Worm (Caenorhabditis elegans) whole organism, late embryonic: ENCODE data around the gene fmo-4.

Source experiments
- F13H6.1 ChIP-seq: sonication (generic microtip); optimal IDR thresholded peaks from 2 replicates; lab custom pipeline; 2016; ENCODE audit warnings: missing genetic modification characterization, missing compliant biosample characterization
- K02D7.2 ChIP-seq: sonication (generic microtip); optimal IDR thresholded peaks from 2 replicates; lab custom pipeline; 2017; ENCODE audit warnings: mild to moderate bottlenecking, missing genetic modification characterization, missing compliant biosample characterization
- K09A11.1 ChIP-seq: sonication (generic microtip); optimal IDR thresholded peaks from 2 replicates; lab custom pipeline; 2017; ENCODE audit warnings: antibody characterized with exemption, mild to moderate bottlenecking, missing genetic modification characterization, missing compliant biosample characterization; ENCODE audit not compliant: insufficient read depth
- T23F11.4 ChIP-seq: fragments of 200-800 bp; sonication (Bioruptor generic); optimal IDR thresholded peaks from 2 replicates; lab custom pipeline; 2018; ENCODE audit warnings: mild to moderate bottlenecking, missing genetic modification characterization, missing compliant biosample characterization
- Y22D7AL.16 ChIP-seq: sonication (generic microtip); optimal IDR thresholded peaks from 2 replicates; lab custom pipeline; 2016; ENCODE audit warnings: missing genetic modification characterization, missing compliant biosample characterization
- ahr-1 ChIP-seq: sonication (generic microtip); optimal IDR thresholded peaks from 2 replicates; lab custom pipeline; 2016; ENCODE audit warnings: missing genetic modification characterization, missing compliant biosample characterization
- ama-1 ChIP-seq: fragments of 150-350 bp; optimal IDR thresholded peaks from 2 replicates; lab custom pipeline; 2014
- ceh-19 ChIP-seq: fragments of 200-800 bp; sonication (Bioruptor generic); optimal IDR thresholded peaks from 2 replicates; lab custom pipeline; 2018; ENCODE audit warnings: mild to moderate bottlenecking, missing genetic modification characterization, missing compliant biosample characterization
- ceh-2 ChIP-seq: sonication (generic microtip); optimal IDR thresholded peaks from 2 replicates; lab custom pipeline; 2016; ENCODE audit warnings: missing genotype, missing genetic modification characterization, missing compliant biosample characterization
- ceh-24 ChIP-seq: sonication (generic microtip); optimal IDR thresholded peaks from 2 replicates; lab custom pipeline; 2016; ENCODE audit warnings: mild to moderate bottlenecking, missing genetic modification characterization, missing compliant biosample characterization
- ceh-30 ChIP-seq: fragments of 150-350 bp; optimal IDR thresholded peaks from 2 replicates; lab custom pipeline; 2014; ENCODE audit warnings: missing biosample characterization, missing genetic modification characterization
- ceh-31 ChIP-seq: sonication (generic microtip); optimal IDR thresholded peaks from 2 replicates; lab custom pipeline; 2016; ENCODE audit warnings: missing genetic modification characterization, missing compliant biosample characterization
- ceh-34 ChIP-seq: sonication (generic microtip); optimal IDR thresholded peaks from 2 replicates; lab custom pipeline; 2016; ENCODE audit warnings: mild to moderate bottlenecking, missing genetic modification characterization, missing compliant biosample characterization
- ceh-48 ChIP-seq: sonication (generic microtip); optimal IDR thresholded peaks from 2 replicates; lab custom pipeline; 2016; ENCODE audit warnings: missing genetic modification characterization, inconsistent platforms, missing compliant biosample characterization
- ceh-6 ChIP-seq: fragments of 200-800 bp; sonication (Bioruptor generic); optimal IDR thresholded peaks from 2 replicates; lab custom pipeline; 2018; ENCODE audit warnings: mild to moderate bottlenecking, missing genetic modification characterization, missing compliant biosample characterization
- ceh-9 ChIP-seq: sonication (generic microtip); optimal IDR thresholded peaks from 2 replicates; lab custom pipeline; 2016; ENCODE audit warnings: mild to moderate bottlenecking, missing genetic modification characterization, inconsistent platforms, missing compliant biosample characterization
- che-1 ChIP-seq: sonication (generic microtip); optimal IDR thresholded peaks from 2 replicates; lab custom pipeline; 2016; ENCODE audit warnings: mild to moderate bottlenecking, missing genetic modification characterization, missing compliant biosample characterization
- dve-1 ChIP-seq: sonication (generic microtip); optimal IDR thresholded peaks from 2 replicates; lab custom pipeline; 2017; ENCODE audit warnings: antibody characterized with exemption, mild to moderate bottlenecking, missing genetic modification characterization, missing compliant biosample characterization
- elt-2 ChIP-seq: sonication (generic microtip); optimal IDR thresholded peaks from 2 replicates; lab custom pipeline; 2016; ENCODE audit warnings: missing genetic modification reagents, missing genetic modification characterization, missing compliant biosample characterization
- elt-4 ChIP-seq: sonication (generic microtip); optimal IDR thresholded peaks from 2 replicates; lab custom pipeline; 2016; ENCODE audit warnings: missing genetic modification characterization, missing compliant biosample characterization
- ets-4 ChIP-seq: sonication (generic microtip); optimal IDR thresholded peaks from 2 replicates; lab custom pipeline; 2016; ENCODE audit warnings: missing genetic modification characterization, missing compliant biosample characterization
- fkh-10 ChIP-seq: fragments of 150-350 bp; optimal IDR thresholded peaks from 2 replicates; lab custom pipeline; 2014; ENCODE audit warnings: missing biosample characterization, missing genetic modification reagents, missing genetic modification characterization
- fkh-6 ChIP-seq: sonication (generic microtip); optimal IDR thresholded peaks from 2 replicates; lab custom pipeline; 2016; ENCODE audit warnings: missing genetic modification characterization, missing compliant biosample characterization
- hlh-30 ChIP-seq: sonication (generic microtip); optimal IDR thresholded peaks from 2 replicates; lab custom pipeline; 2017; ENCODE audit warnings: antibody characterized with exemption, missing genetic modification characterization, missing compliant biosample characterization; ENCODE audit not compliant: insufficient read depth
- hlh-8 ChIP-seq: sonication (generic microtip); optimal IDR thresholded peaks from 2 replicates; lab custom pipeline; 2016; ENCODE audit warnings: missing genotype, missing genetic modification characterization, missing compliant biosample characterization
- lim-6 ChIP-seq: sonication (generic microtip); optimal IDR thresholded peaks from 2 replicates; lab custom pipeline; 2016; ENCODE audit warnings: missing genetic modification characterization, missing compliant biosample characterization
- madf-2 ChIP-seq: sonication (generic microtip); optimal IDR thresholded peaks from 2 replicates; lab custom pipeline; 2017; ENCODE audit warnings: missing genetic modification characterization, missing compliant biosample characterization
- mec-3 ChIP-seq: sonication (generic microtip); optimal IDR thresholded peaks from 2 replicates; lab custom pipeline; 2016; ENCODE audit warnings: borderline replicate concordance, missing genetic modification characterization, missing compliant biosample characterization
- nhr-11 ChIP-seq: fragments of 150-350 bp; optimal IDR thresholded peaks from 2 replicates; lab custom pipeline; 2014; ENCODE audit warnings: missing biosample characterization, missing genetic modification characterization
- nhr-232 ChIP-seq: sonication (generic microtip); optimal IDR thresholded peaks from 2 replicates; lab custom pipeline; 2016; ENCODE audit warnings: missing genetic modification characterization, missing compliant biosample characterization
- npax-4 ChIP-seq: sonication (generic microtip); optimal IDR thresholded peaks from 2 replicates; lab custom pipeline; 2016; ENCODE audit warnings: missing genetic modification characterization, missing compliant biosample characterization
- odd-2 ChIP-seq: sonication (generic microtip); optimal IDR thresholded peaks from 2 replicates; lab custom pipeline; 2017; ENCODE audit warnings: antibody characterized with exemption, mild to moderate bottlenecking, missing genetic modification characterization, missing compliant biosample characterization
- pat-9 ChIP-seq: fragments of 200-800 bp; sonication (Bioruptor generic); optimal IDR thresholded peaks from 2 replicates; lab custom pipeline; 2018; ENCODE audit warnings: mild to moderate bottlenecking, missing genetic modification characterization, moderate library complexity, missing compliant biosample characterization
- pax-1 ChIP-seq: fragments of 150-350 bp; optimal IDR thresholded peaks from 2 replicates; lab custom pipeline; 2014; ENCODE audit warnings: missing biosample characterization, missing genetic modification characterization
- pha-2 ChIP-seq: sonication (generic microtip); optimal IDR thresholded peaks from 2 replicates; lab custom pipeline; 2017; ENCODE audit warnings: mild to moderate bottlenecking, missing genetic modification characterization, missing compliant biosample characterization
- pha-4 ChIP-seq: fragments of 150-350 bp; optimal IDR thresholded peaks from 2 replicates; lab custom pipeline; 2018; ENCODE audit warnings: missing biosample characterization, missing genetic modification reagents, missing genetic modification characterization
- pqm-1 ChIP-seq: sonication (generic microtip); optimal IDR thresholded peaks from 2 replicates; lab custom pipeline; 2016; ENCODE audit warnings: missing genetic modification characterization, missing compliant biosample characterization
- ref-2 ChIP-seq: sonication (generic microtip); optimal IDR thresholded peaks from 2 replicates; lab custom pipeline; 2016; ENCODE audit warnings: missing genetic modification characterization, missing compliant biosample characterization
- rnt-1 ChIP-seq: sonication (generic microtip); optimal IDR thresholded peaks from 2 replicates; lab custom pipeline; 2016; ENCODE audit warnings: missing genetic modification characterization, missing compliant biosample characterization
- sox-2 ChIP-seq: fragments of 200-800 bp; sonication (Bioruptor generic); IDR thresholded peaks from 2 replicates; pipeline ENCODE4 v1.3.6; 2022; ENCODE audit warnings: missing genetic modification reagents, missing genetic modification characterization, missing compliant biosample characterization
- sox-4 ChIP-seq: sonication (generic microtip); optimal IDR thresholded peaks from 2 replicates; lab custom pipeline; 2017; ENCODE audit warnings: mild to moderate bottlenecking, missing genetic modification characterization, inconsistent platforms, missing compliant biosample characterization
- tbx-2 ChIP-seq: sonication (generic microtip); optimal IDR thresholded peaks from 2 replicates; lab custom pipeline; 2016; ENCODE audit warnings: missing genetic modification characterization, missing compliant biosample characterization
- ttx-3 ChIP-seq: sonication (generic microtip); optimal IDR thresholded peaks from 2 replicates; lab custom pipeline; 2016; ENCODE audit warnings: missing genetic modification reagents, missing genetic modification characterization, missing compliant biosample characterization
- unc-42 ChIP-seq: sonication (generic microtip); optimal IDR thresholded peaks from 2 replicates; lab custom pipeline; 2016; ENCODE audit warnings: missing genotype, missing genetic modification characterization, missing compliant biosample characterization
- unc-55 ChIP-seq: sonication (generic microtip); optimal IDR thresholded peaks from 2 replicates; lab custom pipeline; 2017; ENCODE audit warnings: missing biosample characterization, missing genetic modification reagents, missing genetic modification characterization
- ztf-16 ChIP-seq: sonication (generic microtip); optimal IDR thresholded peaks from 2 replicates; lab custom pipeline; 2017; ENCODE audit warnings: missing genetic modification characterization, missing compliant biosample characterization

The fmo-4 gene

ce11 chrV:13563841-13564240, 42.7 kb downstream of the fmo-4 start, which contains the start of gene grl-17:
Gene grl-17 (minus strand): TSS chrV:13563941.
- no peak for TF ChIP-seq nhr-11 (tag; lab: Kevin White, UChicago)
- no peak for TF ChIP-seq rnt-1 (tag; lab: Kevin White, UChicago)
- no peak for TF ChIP-seq pqm-1 (tag; lab: Kevin White, UChicago)
- no peak for TF ChIP-seq F13H6.1 (tag; lab: Kevin White, UChicago)
- TF ChIP-seq ets-4 (tag; lab: Kevin White, UChicago): no peak
- TF ChIP-seq ttx-3: no peak
- no peak for TF ChIP-seq sox-4 (tag; lab: Kevin White, UChicago)
- no peak for TF ChIP-seq ceh-19
- TF ChIP-seq ceh-31 (tag; lab: Kevin White, UChicago): no peak
- no peak for TF ChIP-seq hlh-30 (tag; lab: Kevin White, UChicago)
- no peak for TF ChIP-seq fkh-6
- no peak for TF ChIP-seq fkh-10
- no peak for TF ChIP-seq npax-4
- no peak for TF ChIP-seq madf-2

DNA sequence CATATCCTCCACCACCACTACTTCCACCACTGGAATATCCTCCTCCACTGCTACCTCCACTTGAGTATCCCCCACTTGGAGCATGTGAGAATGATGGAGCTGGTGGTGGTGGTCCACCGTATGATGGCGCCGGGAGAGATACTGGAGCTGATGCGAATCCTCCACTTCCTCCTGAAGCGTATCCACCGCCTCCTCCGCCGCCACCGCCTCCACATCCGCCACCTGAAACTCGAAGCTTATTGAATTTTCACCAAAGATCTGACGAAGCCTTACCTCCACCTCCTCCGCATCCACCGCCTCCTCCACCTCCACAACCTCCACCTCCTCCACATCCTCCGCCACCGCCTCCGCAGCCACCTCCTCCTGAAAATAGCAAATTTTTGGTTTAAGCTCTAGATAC, 43.8 kb downstream of the fmo-4 start:
- TF ChIP-seq nhr-232 (tag; lab: Kevin White, UChicago) (no peak), ahr-1 (tag; lab: Kevin White, UChicago) (no peak), ceh-19 (no peak), fkh-10 (no peak), pha-2 (no peak), dve-1 (tag; lab: Kevin White, UChicago) (no peak), unc-55 (no peak), fkh-6 (no peak), ceh-9 (no peak), ceh-30 (tag; lab: Kevin White, UChicago) (no peak)

- no peak for TF ChIP-seq pha-2
- TF ChIP-seq elt-2 (tag; lab: Kevin White, UChicago): no peak
- TF ChIP-seq ceh-31 (tag; lab: Kevin White, UChicago): no peak
- no peak for TF ChIP-seq unc-42 (tag; lab: Kevin White, UChicago)
- TF ChIP-seq lim-6 (tag; lab: Kevin White, UChicago): no peak
- no peak for TF ChIP-seq hlh-8 (tag; lab: Kevin White, UChicago)
- no peak for TF ChIP-seq ref-2 (tag; lab: Kevin White, UChicago)
- no peak for TF ChIP-seq T23F11.4 (GFP tag; lab: Kevin White, UChicago)
- TF ChIP-seq nhr-11 (tag; lab: Kevin White, UChicago): no peak
- TF ChIP-seq pat-9 (tag; lab: Kevin White, UChicago): no peak
- no peak for TF ChIP-seq ceh-24 (tag; lab: Kevin White, UChicago)
- TF ChIP-seq pax-1 (tag; lab: Kevin White, UChicago): no peak
Measured at ce11 chrV:13559978-13560377, 46.5 kb downstream of the fmo-4 start, which contains the start of gene C56A3.8. Gene C56A3.8 (plus strand): TSS chrV:13560278.

ce11 chrV:13556746-13557145, 49.8 kb downstream of the fmo-4 start, which contains the start of gene cav-2:
Gene cav-2 (plus strand): TSS chrV:13557104.
- peak; percentile 66 for TF ChIP-seq tbx-2 (tag; lab: Kevin White, UChicago)
- TF ChIP-seq K02D7.2: no peak
- TF ChIP-seq pha-2: no peak
- peak; percentile 89 for TF ChIP-seq ceh-31 (tag; lab: Kevin White, UChicago)
- TF ChIP-seq pha-4 (tag; lab: Kevin White, UChicago): no peak
- no peak for TF ChIP-seq sox-2 (GFP tag; lab: Robert Waterston, UW)
- no peak for TF ChIP-seq nhr-232 (tag; lab: Kevin White, UChicago)
- no peak for TF ChIP-seq che-1
- TF ChIP-seq hlh-30 (tag; lab: Kevin White, UChicago): no peak
- TF ChIP-seq ceh-9: no peak
- TF ChIP-seq K09A11.1 (tag; lab: Kevin White, UChicago): no peak
- no peak for TF ChIP-seq madf-2
- TF ChIP-seq ceh-2 (tag; lab: Kevin White, UChicago): peak; percentile 91
- no peak for TF ChIP-seq elt-4 (tag; lab: Kevin White, UChicago)
- TF ChIP-seq ahr-1 (tag; lab: Kevin White, UChicago): no peak
- no peak for TF ChIP-seq ama-1
- no peak for TF ChIP-seq Y22D7AL.16 (tag; lab: Kevin White, UChicago)
- no peak for TF ChIP-seq ceh-6 (GFP tag; lab: Kevin White, UChicago)
- TF ChIP-seq ceh-48: peak; percentile 13
- no peak for TF ChIP-seq T23F11.4 (GFP tag; lab: Kevin White, UChicago)
- TF ChIP-seq ztf-16 (tag; lab: Kevin White, UChicago): no peak
- no peak for TF ChIP-seq ttx-3
- no peak for TF ChIP-seq npax-4
- peak; percentile 46 for TF ChIP-seq ceh-34
- TF ChIP-seq ref-2 (tag; lab: Kevin White, UChicago): peak; percentile 82
- TF ChIP-seq pat-9 (tag; lab: Kevin White, UChicago): no peak
- peak; percentile 80 for TF ChIP-seq mec-3
- TF ChIP-seq odd-2 (tag; lab: Kevin White, UChicago): no peak
- TF ChIP-seq pqm-1 (tag; lab: Kevin White, UChicago): peak; percentile 86
- TF ChIP-seq ceh-19: no peak
- TF ChIP-seq pax-1 (tag; lab: Kevin White, UChicago): no peak
- peak; percentile 57 for TF ChIP-seq F13H6.1 (tag; lab: Kevin White, UChicago)
